Worm (Caenorhabditis elegans): ENCODE results near the gene T23G4.2.

DNA sequence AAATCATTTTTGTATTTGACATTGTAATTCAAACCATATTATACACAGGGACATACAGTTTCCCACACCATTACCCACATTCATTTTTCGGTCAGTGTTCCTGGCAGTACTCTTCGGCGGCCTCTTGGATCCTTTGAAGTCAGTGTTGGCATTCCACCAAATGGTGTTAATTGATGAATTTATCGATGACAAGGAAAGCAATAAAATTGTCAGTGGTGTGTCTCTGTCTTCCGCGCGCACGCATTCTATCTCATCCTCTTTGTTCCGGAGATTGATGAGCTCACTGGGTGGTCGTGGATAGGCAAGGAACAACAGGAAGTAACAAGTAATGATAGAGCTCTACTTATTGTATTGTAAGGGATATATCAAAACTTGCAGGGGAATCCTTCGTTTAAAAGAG lies 21.0 kb upstream of the T23G4.2 start:
- TF ChIP-seq him-1 (tag; optimal IDR thresholded peaks at IDR 0.05) (no peak), W03F9.2 (tag; optimal IDR thresholded peaks at IDR 0.05) (no peak)

All from whole organism, L4/young adult.